Worm (Caenorhabditis elegans): ENCODE measurements around the gene str-150.

DNA sequence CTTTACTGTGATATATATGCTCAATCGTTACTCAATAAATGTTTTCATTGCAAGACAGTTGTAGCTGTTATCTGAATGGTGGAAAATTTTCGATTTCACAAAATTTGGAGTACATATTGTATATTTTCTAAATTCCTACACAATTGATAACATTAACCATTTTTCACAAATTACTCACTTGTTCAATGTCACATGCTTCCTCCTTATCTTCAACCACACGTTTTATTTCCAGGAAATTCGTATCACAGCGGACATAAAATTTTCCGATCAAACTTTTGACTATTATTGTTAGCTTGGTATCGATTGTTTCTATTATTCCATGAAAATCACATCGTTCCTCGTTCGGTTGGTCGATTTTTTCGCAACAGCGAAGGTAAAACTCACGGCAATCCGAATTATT, 25.4 kb downstream of the str-150 start:
- TF ChIP-seq ZK546.5 (tag; optimal IDR thresholded peaks at IDR 0.05) (no peak), nhr-11 (tag; optimal IDR thresholded peaks at IDR 0.05) (no peak), ztf-11 (tag; optimal IDR thresholded peaks at IDR 0.05) (no peak), elt-2 (tag; optimal IDR thresholded peaks at IDR 0.05) (peak; percentile 59)

Data from whole organism, L3 larva.